Fruit fly (Drosophila melanogaster) whole organism: ENCODE data around the gene smg.

Experiments
- CG8478 ChIP-seq: fragments of >200 bp; optimal IDR thresholded peaks from 2 replicates; lab custom pipeline; 2018; ENCODE audit warnings: inconsistent platforms
- Dll ChIP-seq: fragments of >200 bp; optimal IDR thresholded peaks from 2 replicates; lab custom pipeline; 2017
- EcR ChIP-seq, 2 experiments: fragments of >200 bp; optimal IDR thresholded peaks; 2 replicates each; lab custom pipeline; 2017; ENCODE audit warnings: missing biosample characterization in 2 of 2, missing genetic modification characterization in 2 of 2, missing genetic modification reagents in 2 of 2
- pan ChIP-seq: fragments of >200 bp; optimal IDR thresholded peaks from 2 replicates; lab custom pipeline; 2017
- psq ChIP-seq: fragments of >200 bp; optimal IDR thresholded peaks from 2 replicates; lab custom pipeline; 2017

DNA sequence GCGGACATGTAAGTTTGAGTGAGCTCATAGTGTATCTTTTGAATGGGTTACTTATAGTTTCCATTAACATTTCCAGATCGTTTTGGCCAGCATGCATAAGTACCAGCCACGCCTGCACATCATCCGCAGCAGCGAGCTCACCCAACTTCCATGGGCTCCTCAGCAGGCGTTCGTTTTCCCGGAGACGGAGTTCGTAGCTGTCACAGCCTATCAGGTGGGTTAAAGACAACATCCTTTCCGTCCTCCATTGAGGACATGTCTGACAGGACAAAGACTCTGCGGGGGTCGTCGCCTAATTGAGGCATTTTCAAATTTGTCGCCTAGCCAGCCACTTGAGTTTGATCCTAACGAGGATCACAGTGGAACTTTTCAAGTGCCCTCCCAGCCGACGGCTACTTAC, 45.9 kb upstream of the smg start:
- no peak for TF ChIP-seq Dll (lab: Kevin White, UChicago)
- no peak for TF ChIP-seq pan (lab: Kevin White, UChicago)
- no peak for TF ChIP-seq psq (lab: Kevin White, UChicago)
- TF ChIP-seq EcR (GFP tag; optimal IDR thresholded peaks at IDR 0.05; lab: Kevin White, UChicago): no peak
- no peak for TF ChIP-seq CG8478
